Worm (Caenorhabditis elegans) whole organism, late embryonic: ENCODE data around the gene F09A5.3.

Experiments
- C08G9.2 ChIP-seq: sonication (generic microtip); optimal IDR thresholded peaks from 2 replicates; lab custom pipeline; 2016; ENCODE audit warnings: mild to moderate bottlenecking, missing genetic modification characterization, moderate library complexity, missing compliant biosample characterization
- F13H6.1 ChIP-seq: sonication (generic microtip); optimal IDR thresholded peaks from 2 replicates; lab custom pipeline; 2016; ENCODE audit warnings: missing genetic modification characterization, missing compliant biosample characterization
- T23F11.4 ChIP-seq: fragments of 200-800 bp; sonication (Bioruptor generic); optimal IDR thresholded peaks from 2 replicates; lab custom pipeline; 2018; ENCODE audit warnings: mild to moderate bottlenecking, missing genetic modification characterization, missing compliant biosample characterization
- Y22D7AL.16 ChIP-seq: sonication (generic microtip); optimal IDR thresholded peaks from 2 replicates; lab custom pipeline; 2016; ENCODE audit warnings: missing genetic modification characterization, missing compliant biosample characterization
- ahr-1 ChIP-seq: sonication (generic microtip); optimal IDR thresholded peaks from 2 replicates; lab custom pipeline; 2016; ENCODE audit warnings: missing genetic modification characterization, missing compliant biosample characterization
- ama-1 ChIP-seq: fragments of 150-350 bp; optimal IDR thresholded peaks from 2 replicates; lab custom pipeline; 2014
- ceh-14 ChIP-seq: sonication (generic microtip); optimal IDR thresholded peaks from 2 replicates; lab custom pipeline; 2016; ENCODE audit warnings: missing genotype, missing genetic modification characterization, missing compliant biosample characterization
- ceh-2 ChIP-seq: sonication (generic microtip); optimal IDR thresholded peaks from 2 replicates; lab custom pipeline; 2016; ENCODE audit warnings: missing genotype, missing genetic modification characterization, missing compliant biosample characterization
- ceh-34 ChIP-seq: sonication (generic microtip); optimal IDR thresholded peaks from 2 replicates; lab custom pipeline; 2016; ENCODE audit warnings: mild to moderate bottlenecking, missing genetic modification characterization, missing compliant biosample characterization
- ceh-45 ChIP-seq: fragments of 200-800 bp; sonication (Bioruptor generic); IDR thresholded peaks from 2 replicates; pipeline ENCODE4 v1.3.6; 2022; ENCODE audit warnings: missing genetic modification reagents, missing genetic modification characterization, missing compliant biosample characterization
- ceh-9 ChIP-seq: sonication (generic microtip); optimal IDR thresholded peaks from 2 replicates; lab custom pipeline; 2016; ENCODE audit warnings: mild to moderate bottlenecking, missing genetic modification characterization, inconsistent platforms, missing compliant biosample characterization
- che-1 ChIP-seq: sonication (generic microtip); optimal IDR thresholded peaks from 2 replicates; lab custom pipeline; 2016; ENCODE audit warnings: mild to moderate bottlenecking, missing genetic modification characterization, missing compliant biosample characterization
- dmd-4 ChIP-seq: sonication (generic microtip); optimal IDR thresholded peaks from 2 replicates; lab custom pipeline; 2016; ENCODE audit warnings: borderline replicate concordance, missing genetic modification characterization, missing compliant biosample characterization
- elt-2 ChIP-seq: sonication (generic microtip); optimal IDR thresholded peaks from 2 replicates; lab custom pipeline; 2016; ENCODE audit warnings: missing genetic modification reagents, missing genetic modification characterization, missing compliant biosample characterization
- ets-4 ChIP-seq: sonication (generic microtip); optimal IDR thresholded peaks from 2 replicates; lab custom pipeline; 2016; ENCODE audit warnings: missing genetic modification characterization, missing compliant biosample characterization
- eyg-1 ChIP-seq: sonication (generic microtip); optimal IDR thresholded peaks from 2 replicates; lab custom pipeline; 2016; ENCODE audit warnings: missing genotype, missing genetic modification characterization, missing compliant biosample characterization
- fkh-10 ChIP-seq: fragments of 150-350 bp; optimal IDR thresholded peaks from 2 replicates; lab custom pipeline; 2014; ENCODE audit warnings: missing biosample characterization, missing genetic modification reagents, missing genetic modification characterization
- gmeb-2 ChIP-seq: sonication (generic microtip); optimal IDR thresholded peaks from 2 replicates; lab custom pipeline; 2016; ENCODE audit warnings: missing genetic modification characterization, inconsistent platforms, missing compliant biosample characterization
- hlh-15 ChIP-seq: sonication (generic microtip); optimal IDR thresholded peaks from 2 replicates; lab custom pipeline; 2016; ENCODE audit warnings: missing genetic modification characterization, missing compliant biosample characterization
- hlh-30 ChIP-seq: sonication (generic microtip); optimal IDR thresholded peaks from 2 replicates; lab custom pipeline; 2017; ENCODE audit warnings: antibody characterized with exemption, missing genetic modification characterization, missing compliant biosample characterization; ENCODE audit not compliant: insufficient read depth
- hlh-6 ChIP-seq: sonication (generic microtip); optimal IDR thresholded peaks from 2 replicates; lab custom pipeline; 2016; ENCODE audit warnings: missing genotype, missing genetic modification characterization, missing compliant biosample characterization
- hlh-8 ChIP-seq: sonication (generic microtip); optimal IDR thresholded peaks from 2 replicates; lab custom pipeline; 2016; ENCODE audit warnings: missing genotype, missing genetic modification characterization, missing compliant biosample characterization
- lim-6 ChIP-seq: sonication (generic microtip); optimal IDR thresholded peaks from 2 replicates; lab custom pipeline; 2016; ENCODE audit warnings: missing genetic modification characterization, missing compliant biosample characterization
- lin-11 ChIP-seq: fragments of 200-800 bp; sonication (Bioruptor generic); optimal IDR thresholded peaks from 2 replicates; lab custom pipeline; 2018; ENCODE audit warnings: mild to moderate bottlenecking, missing genetic modification characterization, missing compliant biosample characterization
- madf-2 ChIP-seq: sonication (generic microtip); optimal IDR thresholded peaks from 2 replicates; lab custom pipeline; 2017; ENCODE audit warnings: missing genetic modification characterization, missing compliant biosample characterization
- mec-3 ChIP-seq: sonication (generic microtip); optimal IDR thresholded peaks from 2 replicates; lab custom pipeline; 2016; ENCODE audit warnings: borderline replicate concordance, missing genetic modification characterization, missing compliant biosample characterization
- nfya-1 ChIP-seq: sonication (generic microtip); optimal IDR thresholded peaks from 2 replicates; lab custom pipeline; 2017; ENCODE audit warnings: missing genetic modification characterization, mild to moderate bottlenecking, missing compliant biosample characterization, antibody characterized with exemption, moderate library complexity
- nhr-11 ChIP-seq: fragments of 150-350 bp; optimal IDR thresholded peaks from 2 replicates; lab custom pipeline; 2014; ENCODE audit warnings: missing biosample characterization, missing genetic modification characterization
- pag-3 ChIP-seq: sonication (generic microtip); optimal IDR thresholded peaks from 2 replicates; lab custom pipeline; 2016; ENCODE audit warnings: missing compliant biosample characterization, missing genetic modification characterization, borderline replicate concordance
- pat-9 ChIP-seq: fragments of 200-800 bp; sonication (Bioruptor generic); optimal IDR thresholded peaks from 2 replicates; lab custom pipeline; 2018; ENCODE audit warnings: mild to moderate bottlenecking, missing genetic modification characterization, moderate library complexity, missing compliant biosample characterization
- pros-1 ChIP-seq: fragments of 150-350 bp; optimal IDR thresholded peaks from 2 replicates; lab custom pipeline; 2014; ENCODE audit warnings: missing biosample characterization, missing genetic modification reagents, missing genetic modification characterization
- ref-2 ChIP-seq: sonication (generic microtip); optimal IDR thresholded peaks from 2 replicates; lab custom pipeline; 2016; ENCODE audit warnings: missing genetic modification characterization, missing compliant biosample characterization
- rnt-1 ChIP-seq: sonication (generic microtip); optimal IDR thresholded peaks from 2 replicates; lab custom pipeline; 2016; ENCODE audit warnings: missing genetic modification characterization, missing compliant biosample characterization
- sdc-2 ChIP-seq: sonication (generic microtip); optimal IDR thresholded peaks from 2 replicates; lab custom pipeline; 2016; ENCODE audit warnings: missing genotype, missing genetic modification characterization, missing compliant biosample characterization
- sox-4 ChIP-seq: sonication (generic microtip); optimal IDR thresholded peaks from 2 replicates; lab custom pipeline; 2017; ENCODE audit warnings: mild to moderate bottlenecking, missing genetic modification characterization, inconsistent platforms, missing compliant biosample characterization
- tbx-2 ChIP-seq: sonication (generic microtip); optimal IDR thresholded peaks from 2 replicates; lab custom pipeline; 2016; ENCODE audit warnings: missing genetic modification characterization, missing compliant biosample characterization
- unc-3 ChIP-seq, 2 experiments: fragments of 200-800 bp in 1 of 2; sonication (Bioruptor generic) in 1 of 2; sonication (generic microtip) in 1 of 2; conservative IDR thresholded peaks in 1 of 2; optimal IDR thresholded peaks in 1 of 2; 2 replicates each; pipeline versions ENCODE4 v1.3.6 to Lab custom; 2016 to 2022; ENCODE audit warnings: missing compliant biosample characterization in 2 of 2, missing genetic modification characterization in 2 of 2, missing genetic modification reagents in 1 of 2
- unc-55 ChIP-seq: sonication (generic microtip); optimal IDR thresholded peaks from 2 replicates; lab custom pipeline; 2017; ENCODE audit warnings: missing biosample characterization, missing genetic modification reagents, missing genetic modification characterization
- zip-5 ChIP-seq: sonication (generic microtip); optimal IDR thresholded peaks from 2 replicates; lab custom pipeline; 2016; ENCODE audit warnings: missing genetic modification characterization, missing compliant biosample characterization

F09A5.3 gene

ce11 chrX:13169133-13169532, 27.7 kb downstream of the F09A5.3 start:
- no peak for TF ChIP-seq F13H6.1
- no peak for TF ChIP-seq ceh-14 (tag; lab: Kevin White, UChicago)
- TF ChIP-seq nfya-1 (tag; lab: Kevin White, UChicago), result peak; percentile 29
- no peak for TF ChIP-seq che-1 (tag; lab: Kevin White, UChicago)
- TF ChIP-seq tbx-2 (tag; lab: Kevin White, UChicago), result peak; percentile 54
- TF ChIP-seq ceh-34 (tag; lab: Kevin White, UChicago), result peak; percentile 42
- TF ChIP-seq rnt-1 (tag; lab: Kevin White, UChicago), result peak; percentile 72
- peak; percentile 68 for TF ChIP-seq ref-2 (tag; lab: Kevin White, UChicago)
- no peak for TF ChIP-seq ceh-9
- peak; percentile 92 for TF ChIP-seq hlh-30 (tag; lab: Kevin White, UChicago)
- TF ChIP-seq elt-2 (tag; lab: Kevin White, UChicago), result peak; percentile 34
- TF ChIP-seq unc-55 (GFP tag; lab: Kevin White, UChicago), result peak; percentile 83

- no peak for TF ChIP-seq mec-3
- no peak for TF ChIP-seq hlh-15 (tag; lab: Kevin White, UChicago)
- TF ChIP-seq rnt-1 (tag; lab: Kevin White, UChicago), result no peak
- no peak for TF ChIP-seq C08G9.2
- TF ChIP-seq lin-11 (tag; lab: Kevin White, UChicago), result no peak
- no peak for TF ChIP-seq unc-55 (GFP tag; lab: Kevin White, UChicago)
- TF ChIP-seq sdc-2 (tag; lab: Kevin White, UChicago), result no peak
- no peak for TF ChIP-seq madf-2 (tag; lab: Kevin White, UChicago)
- TF ChIP-seq ceh-34 (tag; lab: Kevin White, UChicago), result no peak
- TF ChIP-seq F13H6.1, result no peak
- no peak for TF ChIP-seq fkh-10 (GFP tag; lab: Kevin White, UChicago)
- TF ChIP-seq ceh-45 (GFP tag; lab: Robert Waterston, UW), result no peak
- TF ChIP-seq eyg-1 (tag; lab: Kevin White, UChicago), result no peak
- no peak for TF ChIP-seq Y22D7AL.16
- TF ChIP-seq T23F11.4 (GFP tag; lab: Kevin White, UChicago), result no peak
- TF ChIP-seq lim-6 (tag; lab: Kevin White, UChicago), result no peak
- no peak for TF ChIP-seq pros-1 (tag; lab: Kevin White, UChicago)
- TF ChIP-seq ahr-1 (tag; lab: Kevin White, UChicago), result no peak
- no peak for TF ChIP-seq nhr-11 (tag; lab: Kevin White, UChicago)
These were observed 28.6 kb downstream of the F09A5.3 start, which contains the start of gene mob-2 for ce11 chrX:13169975-13170374. mob-2 (minus strand) TSS chrX:13170075.

- no peak for TF ChIP-seq dmd-4 (tag; lab: Kevin White, UChicago)
- TF ChIP-seq hlh-6 (tag; lab: Kevin White, UChicago), result no peak
- TF ChIP-seq T23F11.4 (GFP tag; lab: Kevin White, UChicago), result no peak
- TF ChIP-seq lim-6 (tag; lab: Kevin White, UChicago), result no peak
- no peak for TF ChIP-seq gmeb-2 (tag; lab: Kevin White, UChicago)
- TF ChIP-seq ama-1 (lab: Kevin White, UChicago), result no peak
- TF ChIP-seq eyg-1 (tag; lab: Kevin White, UChicago), result no peak
- no peak for TF ChIP-seq zip-5 (tag; lab: Kevin White, UChicago)
- TF ChIP-seq pat-9 (tag; lab: Kevin White, UChicago), result no peak
- TF ChIP-seq sox-4 (tag; lab: Kevin White, UChicago), result no peak
- no peak for TF ChIP-seq hlh-15 (tag; lab: Kevin White, UChicago)
- TF ChIP-seq ets-4, result no peak
- no peak for TF ChIP-seq hlh-8 (tag; lab: Kevin White, UChicago)
- no peak for TF ChIP-seq ref-2 (tag; lab: Kevin White, UChicago)
- TF ChIP-seq ceh-2 (tag; lab: Kevin White, UChicago), result no peak
- TF ChIP-seq ahr-1 (tag; lab: Kevin White, UChicago), result no peak
- TF ChIP-seq nfya-1 (tag; lab: Kevin White, UChicago), result no peak
- TF ChIP-seq pag-3, result no peak
- TF ChIP-seq tbx-2 (tag; lab: Kevin White, UChicago), result no peak
- no peak for TF ChIP-seq unc-3 (GFP tag; conservative IDR thresholded peaks at IDR 0.05; lab: Robert Waterston, UW)
- TF ChIP-seq unc-3 (tag; optimal IDR thresholded peaks at IDR 0.05; lab: Kevin White, UChicago), result no peak
These were observed 29.4 kb downstream of the F09A5.3 start for ce11 chrX:13170804-13171203.
